Worm (Caenorhabditis elegans) whole organism, young adult: ENCODE results near the gene idpb-4.

Source experiments
- B0261.1 ChIP-seq: sonication (generic microtip); optimal IDR thresholded peaks from 2 replicates; lab custom pipeline; 2016; ENCODE audit warnings: mild to moderate bottlenecking, missing genetic modification characterization, moderate library complexity, missing compliant biosample characterization
- B0336.3 ChIP-seq: fragments of 200-800 bp; sonication (Bioruptor generic); IDR thresholded peaks from 2 replicates; pipeline ENCODE4 v1.3.6; 2022; ENCODE audit warnings: missing genetic modification characterization, missing compliant biosample characterization
- C06A6.2 ChIP-seq: fragments of 200-800 bp; sonication (Bioruptor generic); conservative IDR thresholded peaks from 2 replicates; pipeline ENCODE4 v1.3.6; 2022; ENCODE audit warnings: missing genetic modification characterization, missing compliant biosample characterization
- D2030.7 ChIP-seq: fragments of 200-800 bp; sonication (Bioruptor generic); IDR thresholded peaks from 2 replicates; pipeline ENCODE4 v1.3.6; 2022; ENCODE audit warnings: missing genetic modification reagents, missing genetic modification characterization, missing compliant biosample characterization
- F37B4.10 ChIP-seq: fragments of 200-800 bp; sonication (Bioruptor generic); IDR thresholded peaks from 2 replicates; pipeline ENCODE4 v1.3.6; 2022; ENCODE audit warnings: missing genetic modification characterization, missing compliant biosample characterization
- F57A8.1 ChIP-seq: fragments of 200-800 bp; sonication (Bioruptor generic); optimal IDR thresholded peaks from 2 replicates; lab custom pipeline; 2018; ENCODE audit warnings: mild to moderate bottlenecking, missing genetic modification characterization, moderate library complexity, missing compliant biosample characterization
- F57C9.4 ChIP-seq: sonication (generic microtip); optimal IDR thresholded peaks from 2 replicates; lab custom pipeline; 2017; ENCODE audit warnings: mild to moderate bottlenecking, missing genetic modification characterization, missing compliant biosample characterization
- K11D2.4 ChIP-seq: fragments of 200-800 bp; sonication (Bioruptor generic); IDR thresholded peaks from 2 replicates; pipeline ENCODE4 v1.3.6; 2022; ENCODE audit warnings: missing genetic modification reagents, missing genetic modification characterization, missing compliant biosample characterization
- Y56A3A.18 ChIP-seq: fragments of 200-800 bp; sonication (Bioruptor generic); IDR thresholded peaks from 2 replicates; pipeline ENCODE4 v1.3.6; 2022; ENCODE audit warnings: missing genetic modification reagents, missing genetic modification characterization, missing compliant biosample characterization
- attf-5 ChIP-seq: fragments of 200-800 bp; sonication (Bioruptor generic); optimal IDR thresholded peaks from 2 replicates; lab custom pipeline; 2018; ENCODE audit warnings: mild to moderate bottlenecking, missing genetic modification characterization, missing compliant biosample characterization
- bed-2 ChIP-seq: fragments of 200-800 bp; sonication (Bioruptor generic); IDR thresholded peaks from 2 replicates; pipeline ENCODE4 v1.3.6; 2022; ENCODE audit warnings: missing genetic modification reagents, missing genetic modification characterization, missing compliant biosample characterization
- ceh-40 ChIP-seq: fragments of 200-800 bp; sonication (Bioruptor generic); IDR thresholded peaks from 2 replicates; pipeline ENCODE4 v1.3.6; 2022; ENCODE audit warnings: missing genetic modification characterization, missing compliant biosample characterization
- chd-7 ChIP-seq: sonication (generic microtip); optimal IDR thresholded peaks from 2 replicates; lab custom pipeline; 2016; ENCODE audit warnings: mild to moderate bottlenecking, missing genetic modification characterization, moderate library complexity, missing compliant biosample characterization
- die-1 ChIP-seq: sonication (generic microtip); optimal IDR thresholded peaks from 2 replicates; lab custom pipeline; 2016; ENCODE audit warnings: missing genotype, mild to moderate bottlenecking, missing genetic modification characterization, missing compliant biosample characterization
- dox-1 ChIP-seq: fragments of 200-800 bp; sonication (Bioruptor generic); IDR thresholded peaks from 2 replicates; pipeline ENCODE4 v1.3.6; 2022; ENCODE audit warnings: missing genetic modification reagents, missing genetic modification characterization, missing compliant biosample characterization
- efl-1 ChIP-seq: fragments of 150-350 bp; optimal IDR thresholded peaks from 2 replicates; lab custom pipeline; 2014; ENCODE audit warnings: missing biosample characterization, missing genetic modification reagents, missing genetic modification characterization
- egl-18 ChIP-seq: fragments of 200-800 bp; sonication (Bioruptor generic); IDR thresholded peaks from 2 replicates; pipeline ENCODE4 v1.3.6; 2022; ENCODE audit warnings: missing genetic modification reagents, missing genetic modification characterization, missing compliant biosample characterization
- ets-4 ChIP-seq: fragments of 200-800 bp; sonication (Bioruptor generic); optimal IDR thresholded peaks from 2 replicates; lab custom pipeline; 2018; ENCODE audit warnings: mild to moderate bottlenecking, missing genetic modification characterization, missing compliant biosample characterization
- him-1 ChIP-seq: sonication (generic microtip); optimal IDR thresholded peaks from 2 replicates; lab custom pipeline; 2016; ENCODE audit warnings: missing genotype, missing genetic modification reagents, missing genetic modification characterization, missing compliant biosample characterization
- hlh-12 ChIP-seq: sonication (generic microtip); optimal IDR thresholded peaks from 2 replicates; lab custom pipeline; 2016; ENCODE audit warnings: missing genetic modification characterization, missing compliant biosample characterization
- hmg-1.2 ChIP-seq: fragments of 200-800 bp; sonication (Bioruptor generic); IDR thresholded peaks from 2 replicates; pipeline ENCODE4 v1.3.6; 2022; ENCODE audit warnings: missing genetic modification reagents, missing genetic modification characterization, missing compliant biosample characterization
- hsf-1 ChIP-seq: fragments of 200-800 bp; sonication (Bioruptor generic); IDR thresholded peaks from 2 replicates; pipeline ENCODE4 v1.3.6; 2022; ENCODE audit warnings: missing genetic modification reagents, missing genetic modification characterization, missing compliant biosample characterization
- let-526 ChIP-seq: fragments of 200-800 bp; sonication (Bioruptor generic); IDR thresholded peaks from 2 replicates; pipeline ENCODE4 v1.3.6; 2022; ENCODE audit warnings: missing genetic modification reagents, missing genetic modification characterization, missing compliant biosample characterization
- let-607 ChIP-seq, 2 experiments: fragments of 200-800 bp in 1 of 2; sonication (Bioruptor generic) in 1 of 2; sonication (generic microtip) in 1 of 2; optimal IDR thresholded peaks; 2 replicates each; lab custom pipeline; 2016 to 2018; ENCODE audit warnings: mild to moderate bottlenecking in 2 of 2, missing compliant biosample characterization in 2 of 2, missing genetic modification characterization in 2 of 2, moderate library complexity in 2 of 2, missing genotype in 1 of 2
- lin-26 ChIP-seq: fragments of 200-800 bp; sonication (Bioruptor generic); IDR thresholded peaks from 2 replicates; pipeline ENCODE4 v1.3.6; 2022; ENCODE audit warnings: missing genetic modification reagents, missing genetic modification characterization, missing compliant biosample characterization
- lin-40 ChIP-seq: sonication (generic microtip); optimal IDR thresholded peaks from 2 replicates; lab custom pipeline; 2016; ENCODE audit warnings: missing genetic modification characterization, mild to moderate bottlenecking, missing compliant biosample characterization, missing genotype, missing genetic modification reagents
- lir-1 ChIP-seq: fragments of 200-800 bp; sonication (Bioruptor generic); conservative IDR thresholded peaks from 2 replicates; pipeline ENCODE4 v1.3.6; 2022; ENCODE audit warnings: missing genetic modification reagents, missing genetic modification characterization, missing compliant biosample characterization
- lsl-1 ChIP-seq: fragments of 200-800 bp; sonication (Bioruptor generic); optimal IDR thresholded peaks from 2 replicates; lab custom pipeline; 2018; ENCODE audit warnings: mild to moderate bottlenecking, missing genetic modification characterization, moderate library complexity, missing compliant biosample characterization
- madf-3 ChIP-seq: fragments of 200-800 bp; sonication (Bioruptor generic); IDR thresholded peaks from 2 replicates; pipeline ENCODE4 v1.3.6; 2022; ENCODE audit warnings: missing genetic modification reagents, missing genetic modification characterization, missing compliant biosample characterization
- nfyb-1 ChIP-seq: fragments of 200-800 bp; sonication (Bioruptor generic); IDR thresholded peaks from 2 replicates; pipeline ENCODE4 v1.3.6; 2022; ENCODE audit warnings: missing genetic modification reagents, missing genetic modification characterization, missing compliant biosample characterization
- nhr-179 ChIP-seq: sonication (generic microtip); optimal IDR thresholded peaks from 2 replicates; lab custom pipeline; 2016; ENCODE audit warnings: mild to moderate bottlenecking, missing genetic modification characterization, missing compliant biosample characterization
- nhr-80 ChIP-seq: sonication (generic microtip); optimal IDR thresholded peaks from 2 replicates; lab custom pipeline; 2016; ENCODE audit warnings: missing genetic modification characterization, missing compliant biosample characterization
- sea-2 ChIP-seq: fragments of 200-800 bp; sonication (Bioruptor generic); IDR thresholded peaks from 2 replicates; pipeline ENCODE4 v1.3.6; 2022; ENCODE audit warnings: missing genetic modification characterization, missing compliant biosample characterization
- snpc-1.1 ChIP-seq: sonication (generic microtip); optimal IDR thresholded peaks from 2 replicates; lab custom pipeline; 2017; ENCODE audit warnings: missing genetic modification characterization, mild to moderate bottlenecking, missing compliant biosample characterization, antibody characterized with exemption, moderate library complexity, missing genotype, missing genetic modification reagents; ENCODE audit not compliant: insufficient read depth
- tbx-9 ChIP-seq: sonication (generic microtip); optimal IDR thresholded peaks from 2 replicates; lab custom pipeline; 2016; ENCODE audit warnings: borderline replicate concordance, missing genetic modification characterization, inconsistent platforms, missing compliant biosample characterization
- unc-130 ChIP-seq: sonication (generic microtip); optimal IDR thresholded peaks from 2 replicates; lab custom pipeline; 2016; ENCODE audit warnings: missing genetic modification reagents, missing genetic modification characterization, missing compliant biosample characterization
- zfh-2 ChIP-seq: fragments of 200-800 bp; sonication (Bioruptor generic); conservative IDR thresholded peaks from 2 replicates; pipeline ENCODE4 v1.3.6; 2022; ENCODE audit warnings: missing genetic modification reagents, missing genetic modification characterization, missing compliant biosample characterization
- zim-3 ChIP-seq: sonication (generic microtip); optimal IDR thresholded peaks from 2 replicates; lab custom pipeline; 2017; ENCODE audit warnings: mild to moderate bottlenecking, missing genetic modification characterization, moderate library complexity, missing compliant biosample characterization
- ztf-22 ChIP-seq: fragments of 200-800 bp; sonication (Bioruptor generic); optimal IDR thresholded peaks from 2 replicates; lab custom pipeline; 2018; ENCODE audit warnings: mild to moderate bottlenecking, missing genetic modification characterization, moderate library complexity, missing compliant biosample characterization
- ztf-28 ChIP-seq: fragments of 200-800 bp; sonication (Bioruptor generic); IDR thresholded peaks from 2 replicates; pipeline ENCODE4 v1.3.6; 2022; ENCODE audit warnings: missing genetic modification reagents, missing genetic modification characterization, missing compliant biosample characterization

The idpb-4 gene

DNA sequence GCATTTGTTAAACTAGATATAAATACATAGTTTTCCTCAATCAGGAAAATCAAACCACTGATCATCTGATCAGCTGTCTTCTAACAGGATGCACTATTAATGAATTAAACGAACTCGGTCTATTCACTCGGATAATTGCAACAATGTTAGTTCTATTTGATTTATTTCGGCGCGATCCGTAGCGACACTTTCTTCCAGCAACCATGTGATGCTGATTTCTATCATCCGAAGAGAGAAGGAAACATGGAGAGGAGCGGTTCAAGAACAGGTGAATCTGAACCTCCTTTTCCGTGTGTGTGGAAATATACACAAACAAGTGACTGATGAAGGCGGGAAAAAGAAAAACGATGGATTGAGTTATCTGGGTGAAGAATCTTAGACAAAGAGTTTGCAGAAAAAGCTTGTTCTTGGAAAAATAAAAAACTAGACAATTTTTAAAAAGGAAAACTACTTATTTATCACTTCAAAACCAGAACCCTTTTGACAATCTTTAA is 5.6 kb downstream of the idpb-4 start:
- TF ChIP-seq sea-2 (GFP tag; lab: Robert Waterston, UW) (no peak), chd-7 (tag; lab: Kevin White, UChicago) (no peak)

DNA sequence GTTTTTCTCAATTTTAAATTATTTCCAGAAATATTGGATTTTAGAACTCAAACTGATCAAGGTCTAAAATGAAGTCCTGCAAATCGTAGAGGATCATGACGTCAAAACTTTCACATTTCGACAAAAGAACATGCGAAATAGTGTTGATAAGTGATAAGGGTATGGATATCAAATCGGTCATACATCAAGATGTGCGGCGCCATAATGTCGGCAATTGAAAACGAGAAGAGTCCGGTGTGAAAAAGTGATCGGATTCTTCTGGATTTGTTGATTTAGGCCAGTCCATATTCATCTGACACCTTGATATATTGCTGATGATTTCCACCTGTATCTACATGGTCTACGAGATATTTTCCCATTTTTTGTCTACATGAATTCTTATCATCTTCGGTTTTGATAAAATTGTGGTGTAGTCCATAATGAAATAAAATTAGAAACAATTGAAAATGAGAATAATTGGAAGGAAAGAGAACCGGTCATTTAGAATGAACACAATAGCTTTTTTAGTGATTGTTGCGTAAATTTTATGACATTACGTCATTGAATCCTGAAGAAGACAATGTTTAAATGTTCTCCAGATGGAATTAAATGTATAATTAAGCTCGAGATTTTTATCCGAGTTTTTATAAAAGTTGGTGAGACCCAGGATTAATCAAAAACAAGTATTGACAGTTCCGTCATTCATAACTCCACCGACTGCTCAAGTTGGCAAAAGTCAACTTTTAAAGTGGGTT is 6.2 kb downstream of the idpb-4 start:
- no peak for TF ChIP-seq let-607 (tag; optimal IDR thresholded peaks at IDR 0.05; lab: Kevin White, UChicago)
- TF ChIP-seq ztf-22 (GFP tag; lab: Kevin White, UChicago): no peak
- no peak for TF ChIP-seq him-1 (tag; lab: Kevin White, UChicago)
- TF ChIP-seq lin-40 (tag; lab: Kevin White, UChicago): no peak
- no peak for TF ChIP-seq bed-2
- no peak for TF ChIP-seq snpc-1.1 (tag; lab: Kevin White, UChicago)
- no peak for TF ChIP-seq madf-3
- TF ChIP-seq ceh-40 (GFP tag; lab: Robert Waterston, UW): no peak
- TF ChIP-seq Y56A3A.18 (GFP tag; lab: Robert Waterston, UW): no peak
- no peak for TF ChIP-seq nhr-80 (tag; lab: Kevin White, UChicago)
- TF ChIP-seq K11D2.4: no peak
- no peak for TF ChIP-seq hlh-12
- TF ChIP-seq F37B4.10 (GFP tag; lab: Robert Waterston, UW): no peak
- no peak for TF ChIP-seq die-1 (tag; lab: Kevin White, UChicago)
- TF ChIP-seq hsf-1 (GFP tag; lab: Robert Waterston, UW): no peak
- TF ChIP-seq F57A8.1 (GFP tag; lab: Kevin White, UChicago): no peak
- no peak for TF ChIP-seq ets-4 (GFP tag; lab: Kevin White, UChicago)
- no peak for TF ChIP-seq D2030.7
- TF ChIP-seq, all 124 proteins: peak for 0

DNA sequence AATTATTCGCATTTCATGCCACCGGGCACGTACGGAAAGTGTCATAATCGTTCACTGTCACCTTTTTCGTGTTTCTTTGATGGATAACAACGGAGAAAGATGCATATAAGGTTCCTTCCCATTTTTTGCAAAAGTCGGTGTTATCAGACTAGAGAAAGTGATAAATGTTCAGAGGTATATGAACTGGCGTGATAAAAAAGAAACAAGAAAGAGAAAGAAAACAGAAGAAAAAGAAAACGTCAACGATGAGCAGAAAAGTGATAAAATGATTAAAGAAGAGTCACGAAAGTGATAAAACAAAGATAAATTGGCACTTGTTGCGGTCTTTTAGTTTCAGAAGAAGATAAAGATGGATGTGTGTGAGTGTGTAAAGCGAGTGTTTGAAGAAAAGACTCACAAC is 7.1 kb downstream of the idpb-4 start:
- no peak for TF ChIP-seq zim-3
- TF ChIP-seq ztf-28: no peak
- TF ChIP-seq hmg-1.2 (GFP tag; lab: Robert Waterston, UW): no peak

DNA sequence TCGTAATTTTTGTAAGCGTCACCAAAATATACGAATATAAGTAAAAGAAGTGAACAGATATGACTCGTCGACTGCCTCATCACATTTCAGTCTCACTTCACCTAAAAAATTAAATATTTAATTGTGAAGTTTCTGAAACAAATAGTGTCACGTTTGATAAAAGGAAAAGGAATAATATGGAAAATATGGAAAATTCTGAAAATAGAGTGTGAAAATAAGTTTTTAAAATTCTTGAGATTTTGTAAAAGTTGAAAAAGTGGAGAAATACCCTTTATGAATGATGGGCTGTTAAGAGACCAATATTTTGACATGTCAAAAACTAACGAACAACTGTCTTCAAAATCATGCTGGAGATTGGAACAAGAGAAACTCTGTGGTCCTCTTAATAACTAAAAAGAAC is 10.7 kb downstream of the idpb-4 start, which contains the start of gene T01B7.9:
T01B7.9 (minus strand) TSS at position 101 of the 400 bp plus-strand sequence.
- TF ChIP-seq sea-2 (GFP tag; lab: Robert Waterston, UW) (no peak), attf-5 (no peak), B0261.1 (tag; lab: Kevin White, UChicago) (no peak), unc-130 (no peak), ets-4 (GFP tag; lab: Kevin White, UChicago) (no peak)

DNA sequence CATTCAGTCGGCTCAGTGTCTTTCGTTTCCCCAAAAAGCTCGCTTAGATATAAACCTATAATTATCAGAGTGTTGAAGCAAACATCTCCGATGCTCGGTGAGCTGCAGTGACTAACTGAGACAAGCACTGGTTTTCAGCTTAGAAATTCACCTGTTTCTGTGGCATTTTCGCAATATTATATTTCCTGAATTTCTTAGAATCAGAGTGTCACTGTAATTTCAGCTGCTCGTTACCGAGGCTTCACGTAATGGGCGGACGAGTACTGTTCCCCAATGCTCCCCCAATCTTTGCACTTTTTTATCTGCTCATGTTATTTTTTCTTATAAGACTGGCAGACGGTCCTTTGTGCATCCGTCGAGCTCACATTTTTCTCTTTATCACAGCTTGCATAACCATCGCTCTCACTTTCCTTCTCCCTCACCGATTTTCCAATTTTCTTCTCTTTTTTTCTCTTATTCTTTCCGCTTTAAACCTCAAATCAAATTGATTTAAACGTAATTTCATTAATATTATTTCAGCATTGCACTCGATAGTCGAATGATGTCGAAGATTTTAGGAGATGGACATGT is 15.3 kb downstream of the idpb-4 start, which contains the start of gene trcs-2:
trcs-2 (plus strand) TSS at position 520 of the 570 bp plus-strand sequence.
- TF ChIP-seq ceh-40 (GFP tag; lab: Robert Waterston, UW): no peak
- TF ChIP-seq efl-1 (GFP tag; lab: Kevin White, UChicago): no peak
- TF ChIP-seq B0336.3: no peak
- TF ChIP-seq lir-1 (GFP tag; lab: Robert Waterston, UW): no peak
- no peak for TF ChIP-seq hlh-12
- TF ChIP-seq let-526 (GFP tag; lab: Robert Waterston, UW): no peak
- TF ChIP-seq C06A6.2 (GFP tag; lab: Robert Waterston, UW): no peak
- no peak for TF ChIP-seq zfh-2
- TF ChIP-seq dox-1 (GFP tag; lab: Robert Waterston, UW): 0 out of 2 replicates have a peak, but pooled peaks have one; percentile 32
- no peak for TF ChIP-seq nhr-179 (tag; lab: Kevin White, UChicago)
- TF ChIP-seq nfyb-1 (GFP tag; lab: Robert Waterston, UW): peak; percentile 41; the same call in 1 of the 2 replicates
- TF ChIP-seq F57C9.4 (tag; lab: Kevin White, UChicago): no peak
- TF ChIP-seq lsl-1 (GFP tag; lab: Kevin White, UChicago): no peak
- TF ChIP-seq hsf-1 (GFP tag; lab: Robert Waterston, UW): no peak
- TF ChIP-seq tbx-9 (tag; lab: Kevin White, UChicago): no peak
- TF ChIP-seq egl-18 (GFP tag; lab: Robert Waterston, UW): no peak
- TF ChIP-seq lin-26 (GFP tag; lab: Robert Waterston, UW): no peak
